Fruit fly (Drosophila melanogaster) whole organism, embryonic: ENCODE data around the gene Hsp70Ba.
A peak's percentile ranks its signal among the peaks of the same experiment; 100 is the strongest.

Experiments used
- C15 ChIP-seq: fragments of 200-800 bp; sonication (Bioruptor generic); IDR thresholded peaks from 3 replicates; pipeline ENCODE4 v1.3.6; 2022; ENCODE audit warnings: missing biosample characterization, missing genetic modification characterization
- CG11560 ChIP-seq: fragments of 200-800 bp; sonication (Bioruptor generic); IDR thresholded peaks from 3 replicates; pipeline ENCODE4 v1.3.6; 2022; ENCODE audit warnings: missing biosample characterization, missing genetic modification characterization
- CG12769 ChIP-seq: fragments of 200-800 bp; sonication (Bioruptor generic); optimal IDR thresholded peaks from 2 replicates; lab custom pipeline; 2019; ENCODE audit warnings: missing biosample characterization, mild to moderate bottlenecking, missing genetic modification characterization, moderate library complexity
- CG13775 ChIP-seq: fragments of 200-800 bp; sonication (Bioruptor generic); optimal IDR thresholded peaks from 3 replicates; lab custom pipeline; 2017; ENCODE audit warnings: missing biosample characterization, mild to moderate bottlenecking, missing genetic modification characterization
- CG14710 ChIP-seq: fragments of 200-800 bp; sonication (Bioruptor generic); optimal IDR thresholded peaks from 3 replicates; lab custom pipeline; 2019; ENCODE audit warnings: missing biosample characterization, mild to moderate bottlenecking, missing genetic modification characterization, moderate library complexity
- CG17328 ChIP-seq: fragments of 200-800 bp; sonication (Bioruptor generic); IDR thresholded peaks from 2 replicates; pipeline ENCODE4 v1.3.6; 2022; ENCODE audit warnings: missing biosample characterization, missing genetic modification characterization
- CG2875 ChIP-seq: fragments of 200-800 bp; sonication (Bioruptor generic); optimal IDR thresholded peaks from 2 replicates; lab custom pipeline; 2017; ENCODE audit warnings: missing biosample characterization, mild to moderate bottlenecking, missing genetic modification characterization, missing genetic modification reagents
- CG2889 ChIP-seq: fragments of 200-800 bp; sonication (Bioruptor generic); IDR thresholded peaks from 3 replicates; pipeline ENCODE4 v1.3.6; 2022; ENCODE audit warnings: missing biosample characterization, missing genetic modification characterization
- CG6654 ChIP-seq: fragments of 200-800 bp; sonication (Bioruptor generic); optimal IDR thresholded peaks from 2 replicates; lab custom pipeline; 2017; ENCODE audit warnings: missing biosample characterization, mild to moderate bottlenecking, missing genetic modification characterization
- CG6813 ChIP-seq: fragments of 200-800 bp; sonication (Bioruptor generic); optimal IDR thresholded peaks from 2 replicates; lab custom pipeline; 2017; ENCODE audit warnings: missing biosample characterization, missing genetic modification characterization, mild to moderate bottlenecking, moderate library complexity, missing genetic modification reagents
- CG9876 ChIP-seq: fragments of 200-800 bp; sonication (Bioruptor generic); optimal IDR thresholded peaks from 2 replicates; lab custom pipeline; 2016; ENCODE audit warnings: missing biosample characterization, missing genetic modification characterization
- CHES-1-like ChIP-seq: fragments of 200-800 bp; sonication (Bioruptor generic); optimal IDR thresholded peaks from 2 replicates; lab custom pipeline; 2016; ENCODE audit warnings: missing biosample characterization, missing genetic modification characterization
- CTCF ChIP-seq: fragments of 200-800 bp; sonication (Bioruptor generic); optimal IDR thresholded peaks from 2 replicates; lab custom pipeline; 2017; ENCODE audit warnings: missing biosample characterization, mild to moderate bottlenecking, missing genetic modification characterization, moderate library complexity
- D19A ChIP-seq: fragments of 200-800 bp; optimal IDR thresholded peaks from 3 replicates; lab custom pipeline; 2019; ENCODE audit warnings: missing biosample characterization, mild to moderate bottlenecking, missing genetic modification characterization, moderate library complexity
- Dip2 ChIP-seq: fragments of 200-800 bp; sonication (Bioruptor generic); IDR thresholded peaks from 2 replicates; pipeline ENCODE4 v1.3.6; 2022; ENCODE audit warnings: missing biosample characterization, missing genetic modification characterization
- ERR ChIP-seq: fragments of 200-800 bp; sonication (Bioruptor generic); optimal IDR thresholded peaks from 2 replicates; lab custom pipeline; 2016; ENCODE audit warnings: missing biosample characterization, missing genetic modification characterization
- NC2β ChIP-seq: fragments of 200-800 bp; sonication (Bioruptor generic); optimal IDR thresholded peaks from 2 replicates; lab custom pipeline; 2016; ENCODE audit warnings: missing biosample characterization, missing genetic modification characterization
- Sox102F ChIP-seq: fragments of 200-800 bp; sonication (Bioruptor generic); optimal IDR thresholded peaks from 2 replicates; lab custom pipeline; 2018; ENCODE audit warnings: missing biosample characterization, mild to moderate bottlenecking, missing genetic modification characterization, moderate library complexity
- Spps ChIP-seq: fragments of 200-800 bp; sonication (Bioruptor generic); optimal IDR thresholded peaks from 2 replicates; lab custom pipeline; 2018; ENCODE audit warnings: missing biosample characterization, mild to moderate bottlenecking, missing genetic modification characterization
- Sry-β ChIP-seq: fragments of 200-800 bp; sonication (Bioruptor generic); optimal IDR thresholded peaks from 2 replicates; lab custom pipeline; 2018; ENCODE audit warnings: missing biosample characterization, mild to moderate bottlenecking, missing genetic modification characterization, moderate library complexity
- Sry-δ ChIP-seq: fragments of 200-800 bp; sonication (Bioruptor generic); optimal IDR thresholded peaks from 2 replicates; lab custom pipeline; 2016; ENCODE audit warnings: missing biosample characterization, missing genetic modification characterization
- Stat92E ChIP-seq, 3 experiments: fragments of >200 bp in 2 of 3; fragments of 200-800 bp in 1 of 3; sonication (Bioruptor generic) in 1 of 3; optimal IDR thresholded peaks; 2 replicates each; lab custom pipeline; 2017 to 2019; ENCODE audit warnings: missing biosample characterization in 3 of 3, missing genetic modification characterization in 3 of 3, mild to moderate bottlenecking in 1 of 3, moderate library complexity in 1 of 3
- Tbp ChIP-seq: fragments of >200 bp; optimal IDR thresholded peaks from 2 replicates; lab custom pipeline; 2018; ENCODE audit warnings: missing biosample characterization, missing genetic modification characterization
- ab ChIP-seq: fragments of 200-800 bp; sonication (Bioruptor generic); optimal IDR thresholded peaks from 2 replicates; lab custom pipeline; 2016; ENCODE audit warnings: missing biosample characterization, missing genetic modification characterization
- amos ChIP-seq: fragments of 200-800 bp; sonication (Bioruptor generic); IDR thresholded peaks from 2 replicates; pipeline ENCODE4 v1.3.6; 2022; ENCODE audit warnings: missing biosample characterization, missing genetic modification characterization; ENCODE audit not compliant: partially characterized antibody
- crol ChIP-seq: fragments of 200-800 bp; sonication (Bioruptor generic); IDR thresholded peaks from 2 replicates; pipeline ENCODE4 v1.3.6; 2022; ENCODE audit warnings: missing biosample characterization, missing genetic modification characterization
- dmrt99B ChIP-seq: fragments of 200-800 bp; sonication (Bioruptor generic); optimal IDR thresholded peaks from 2 replicates; lab custom pipeline; 2018; ENCODE audit warnings: missing biosample characterization, mild to moderate bottlenecking, missing genetic modification characterization, moderate library complexity
- fd102C ChIP-seq: fragments of 200-800 bp; sonication (Bioruptor generic); optimal IDR thresholded peaks from 2 replicates; lab custom pipeline; 2018; ENCODE audit warnings: missing biosample characterization, mild to moderate bottlenecking, missing genetic modification characterization, moderate library complexity
- gce ChIP-seq: fragments of 200-800 bp; sonication (Bioruptor generic); IDR thresholded peaks from 3 replicates; pipeline ENCODE4 v1.3.6; 2022; ENCODE audit warnings: missing biosample characterization, missing genetic modification characterization
- kah ChIP-seq: fragments of 200-800 bp; sonication (Bioruptor generic); optimal IDR thresholded peaks from 2 replicates; lab custom pipeline; 2018; ENCODE audit warnings: missing biosample characterization, mild to moderate bottlenecking, missing genetic modification characterization
- lola ChIP-seq, 3 experiments: fragments of >200 bp in 2 of 3; fragments of 200-800 bp in 1 of 3; sonication (Bioruptor generic) in 1 of 3; optimal IDR thresholded peaks; 2 replicates each; lab custom pipeline; 2017 to 2019; ENCODE audit warnings: missing biosample characterization in 3 of 3, missing genetic modification characterization in 3 of 3, mild to moderate bottlenecking in 1 of 3, moderate library complexity in 1 of 3
- mam ChIP-seq: fragments of 200-800 bp; sonication (Bioruptor generic); optimal IDR thresholded peaks from 3 replicates; lab custom pipeline; 2016; ENCODE audit warnings: missing biosample characterization, missing genetic modification characterization
- mld ChIP-seq: fragments of 200-800 bp; sonication (Bioruptor generic); IDR thresholded peaks from 3 replicates; pipeline ENCODE4 v1.3.6; 2022; ENCODE audit warnings: missing biosample characterization, missing genetic modification characterization; ENCODE audit not compliant: partially characterized antibody
- prd ChIP-seq, 3 experiments: fragments of >200 bp in 2 of 3; fragments of 200-800 bp in 1 of 3; sonication (Bioruptor generic) in 1 of 3; optimal IDR thresholded peaks in 2 of 3; IDR thresholded peaks in 1 of 3; 2 replicates in 2 of 3; 3 replicates in 1 of 3; pipeline versions ENCODE4 v1.3.6 to Lab custom; 2017 to 2022; ENCODE audit warnings: missing biosample characterization in 1 of 3, missing genetic modification characterization in 1 of 3
- pros ChIP-seq: fragments of 200-800 bp; sonication (Bioruptor generic); optimal IDR thresholded peaks from 3 replicates; lab custom pipeline; 2019; ENCODE audit warnings: missing biosample characterization, mild to moderate bottlenecking, missing genetic modification characterization, moderate library complexity
- sens ChIP-seq: fragments of 200-800 bp; sonication (Bioruptor generic); peaks from one replicate; lab custom pipeline; 2016; ENCODE audit warnings: missing biosample characterization, missing genetic modification characterization
- shn ChIP-seq: fragments of 200-800 bp; sonication (Bioruptor generic); optimal IDR thresholded peaks from 3 replicates; lab custom pipeline; 2016; ENCODE audit warnings: missing biosample characterization, missing genetic modification characterization
- tna ChIP-seq: fragments of 200-800 bp; sonication (Bioruptor generic); IDR thresholded peaks from 2 replicates; pipeline ENCODE4 v1.3.6; 2022; ENCODE audit warnings: missing biosample characterization, missing genetic modification characterization; ENCODE audit not compliant: partially characterized antibody

Gene Hsp70Ba

dm6 chr3R:12439401-12440143, 28.0 kb downstream of the Hsp70Ba start, which contains the start of gene Desat1 (continued):
- TF ChIP-seq CG11560 (no peak), shn (GFP tag; lab: Kevin White, UChicago) (no peak), Tbp (no peak), Spps (no peak), Stat92E (GFP tag; optimal IDR thresholded peaks at IDR 0.05; lab: Kevin White, UChicago) (peak in 1 of 3 experiments; percentile 41), mam (GFP tag; lab: Kevin White, UChicago) (no peak), C15 (GFP tag; lab: Robert Waterston, UW) (no peak), CTCF (GFP tag; lab: Kevin White, UChicago) (peak; percentile 14), CG9876 (GFP tag; lab: Kevin White, UChicago) (no peak), crol (no peak), Dip2 (GFP tag; lab: Robert Waterston, UW) (no peak), CG17328 (GFP tag; lab: Robert Waterston, UW) (no peak), sens (GFP tag; lab: Kevin White, UChicago) (peak; percentile 69), CG2889 (no peak), D19A (tag; lab: Kevin White, UChicago) (peak; percentile 55), CG14710 (tag; lab: Kevin White, UChicago) (peak; percentile 59), Sry-β (peak; percentile 55), tna (GFP tag; lab: Robert Waterston, UW) (peak; percentile 81), fd102C (GFP tag; lab: Kevin White, UChicago) (no peak), ERR (GFP tag; lab: Kevin White, UChicago) (no peak), amos (GFP tag; lab: Robert Waterston, UW) (peak; percentile 93; the same call in 1 of the 2 replicates), CG6813 (GFP tag; lab: Kevin White, UChicago) (no peak), pros (GFP tag; lab: Kevin White, UChicago) (no peak)

- TF ChIP-seq Sox102F (GFP tag; lab: Kevin White, UChicago) (no peak), CG12769 (tag; lab: Kevin White, UChicago) (no peak), Sry-δ (GFP tag; lab: Kevin White, UChicago) (no peak), NC2β (GFP tag; lab: Kevin White, UChicago) (no peak), CG13775 (GFP tag; lab: Kevin White, UChicago) (no peak), CHES-1-like (no peak), prd (optimal IDR thresholded peaks at IDR 0.05; lab: Kevin White, UChicago) (no peak), prd (GFP tag; IDR thresholded peaks at IDR 0.05; lab: Robert Waterston, UW) (no peak), CG2875 (GFP tag; lab: Kevin White, UChicago) (no peak), mld (GFP tag; lab: Robert Waterston, UW) (no peak), CG14710 (tag; lab: Kevin White, UChicago) (no peak), lola (GFP tag; optimal IDR thresholded peaks at IDR 0.05; lab: Kevin White, UChicago) (no peak), ab (GFP tag; lab: Kevin White, UChicago) (no peak), CG6654 (GFP tag; lab: Kevin White, UChicago) (no peak), dmrt99B (tag; lab: Kevin White, UChicago) (no peak), gce (no peak), kah (GFP tag; lab: Kevin White, UChicago) (no peak)
- TF ChIP-seq, all 482 proteins: peak for 0
These were observed 28.6 kb downstream of the Hsp70Ba start, which contains the start of the genes CG17207 and CG46427 for dm6 chr3R:12439039-12439400. CG17207 (minus strand) TSS chr3R:12439139. CG46427 (minus strand) TSS chr3R:12439139.
